Fruit fly (Drosophila melanogaster) whole organism, pupa: ENCODE measurements around the gene CG34299.

Source experiments
- CG10348 ChIP-seq: fragments of 200-800 bp; sonication (Bioruptor generic); IDR thresholded peaks from 2 replicates; pipeline ENCODE4 v1.3.6; 2022; ENCODE audit warnings: missing biosample characterization, missing genetic modification characterization
- CG12605 ChIP-seq: fragments of 200-800 bp; sonication (Bioruptor generic); IDR thresholded peaks from 2 replicates; pipeline ENCODE4 v1.3.6; 2022; ENCODE audit warnings: missing biosample characterization, missing genetic modification characterization
- CG13204 ChIP-seq: fragments of 200-800 bp; sonication (Bioruptor generic); optimal IDR thresholded peaks from 2 replicates; lab custom pipeline; 2018; ENCODE audit warnings: missing biosample characterization, mild to moderate bottlenecking, missing genetic modification characterization, moderate library complexity
- CG14655 ChIP-seq: fragments of 200-800 bp; sonication (Bioruptor generic); optimal IDR thresholded peaks from 3 replicates; lab custom pipeline; 2017; ENCODE audit warnings: mild to moderate bottlenecking, missing biosample characterization, missing genetic modification reagents, missing genetic modification characterization
- CG15710 ChIP-seq: fragments of 200-800 bp; sonication (Bioruptor generic); optimal IDR thresholded peaks from 2 replicates; lab custom pipeline; 2018; ENCODE audit warnings: missing biosample characterization, mild to moderate bottlenecking, missing genetic modification characterization, moderate library complexity
- CG17806 ChIP-seq: fragments of 200-800 bp; sonication (Bioruptor generic); optimal IDR thresholded peaks from 2 replicates; lab custom pipeline; 2018; ENCODE audit warnings: missing biosample characterization, mild to moderate bottlenecking, missing genetic modification characterization, moderate library complexity
- CG32121 ChIP-seq: fragments of 200-800 bp; sonication (Bioruptor generic); IDR thresholded peaks from 2 replicates; pipeline ENCODE4 v1.3.6; 2022; ENCODE audit warnings: missing biosample characterization, missing genetic modification characterization
- CG34367 ChIP-seq: fragments of 200-800 bp; sonication (Bioruptor generic); optimal IDR thresholded peaks from 2 replicates; lab custom pipeline; 2018; ENCODE audit warnings: missing biosample characterization, mild to moderate bottlenecking, missing genetic modification characterization
- CG4496 ChIP-seq: fragments of 200-800 bp; sonication (Bioruptor generic); IDR thresholded peaks from 3 replicates; pipeline ENCODE4 v1.3.6; 2022; ENCODE audit warnings: missing biosample characterization, missing genetic modification characterization
- CG8159 ChIP-seq: fragments of 200-800 bp; sonication (Bioruptor generic); optimal IDR thresholded peaks from 3 replicates; lab custom pipeline; 2018; ENCODE audit warnings: missing biosample characterization, mild to moderate bottlenecking, missing genetic modification characterization, moderate library complexity
- CG8301 ChIP-seq: fragments of 200-800 bp; sonication (Bioruptor generic); optimal IDR thresholded peaks from 2 replicates; lab custom pipeline; 2018; ENCODE audit warnings: missing biosample characterization, mild to moderate bottlenecking, missing genetic modification characterization
- CG9948 ChIP-seq: fragments of 200-800 bp; sonication (Bioruptor generic); optimal IDR thresholded peaks from 2 replicates; lab custom pipeline; 2018; ENCODE audit warnings: missing biosample characterization, mild to moderate bottlenecking, missing genetic modification characterization, moderate library complexity
- D1 ChIP-seq: fragments of 200-800 bp; sonication (Bioruptor generic); optimal IDR thresholded peaks from 2 replicates; lab custom pipeline; 2018; ENCODE audit warnings: missing biosample characterization, mild to moderate bottlenecking, missing genetic modification characterization, moderate library complexity
- EcR ChIP-seq: fragments of 200-800 bp; sonication (Bioruptor generic); optimal IDR thresholded peaks from 3 replicates; lab custom pipeline; 2019; ENCODE audit warnings: missing biosample characterization, missing genetic modification characterization, mild to moderate bottlenecking, moderate library complexity, missing genetic modification reagents
- Ets98B ChIP-seq: fragments of 200-800 bp; sonication (Bioruptor generic); IDR thresholded peaks from 2 replicates; pipeline ENCODE4 v1.3.6; 2022; ENCODE audit warnings: missing biosample characterization, missing genetic modification characterization
- Pif1A ChIP-seq: fragments of 200-800 bp; sonication (Bioruptor generic); optimal IDR thresholded peaks from 3 replicates; lab custom pipeline; 2016; ENCODE audit warnings: missing biosample characterization, missing genetic modification characterization
- Pif1B ChIP-seq: fragments of 200-800 bp; sonication (Bioruptor generic); optimal IDR thresholded peaks from 3 replicates; lab custom pipeline; 2016; ENCODE audit warnings: missing biosample characterization, missing genetic modification characterization
- Snoo ChIP-seq: fragments of 200-800 bp; sonication (Bioruptor generic); optimal IDR thresholded peaks from 3 replicates; lab custom pipeline; 2017; ENCODE audit warnings: missing biosample characterization, mild to moderate bottlenecking, missing genetic modification characterization, inconsistent platforms
- fd96Ca ChIP-seq: fragments of 200-800 bp; sonication (Bioruptor generic); IDR thresholded peaks from 3 replicates; pipeline ENCODE4 v1.3.6; 2022; ENCODE audit warnings: missing biosample characterization, missing genetic modification characterization
- gl ChIP-seq: fragments of 200-800 bp; sonication (Bioruptor generic); optimal IDR thresholded peaks from 2 replicates; lab custom pipeline; 2018; ENCODE audit warnings: missing biosample characterization, mild to moderate bottlenecking, missing genetic modification characterization
- rn ChIP-seq: fragments of 200-800 bp; sonication (Bioruptor generic); IDR thresholded peaks from 2 replicates; pipeline ENCODE4 v1.3.6; 2022; ENCODE audit warnings: missing biosample characterization, missing genetic modification characterization

The CG34299 gene

DNA sequence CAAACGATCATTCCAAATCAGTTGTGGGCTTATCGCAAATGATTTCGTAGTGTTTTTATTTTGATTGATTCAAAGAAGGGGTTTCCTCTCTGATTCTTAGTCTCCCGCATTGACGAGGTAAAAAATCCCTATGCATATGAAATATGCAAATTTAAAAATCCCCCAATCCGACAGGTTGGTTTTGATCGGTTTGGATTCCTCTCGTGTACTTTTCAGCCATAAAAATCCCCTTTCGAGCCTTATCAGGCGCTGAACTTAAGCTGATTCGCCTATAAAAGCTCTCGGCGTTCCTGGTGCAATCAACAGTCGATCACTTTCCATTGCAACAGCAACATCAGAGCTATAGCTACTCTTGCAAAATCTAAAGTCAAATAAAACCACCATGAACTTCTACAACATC lies 37.5 kb upstream of the CG34299 start, which contains the start of gene CecA2:
TSS of gene CecA2 (plus strand) at position 301 of the 400 bp plus-strand sequence.
- TF ChIP-seq CG8301 (no peak), CG17806 (tag; lab: Kevin White, UChicago) (no peak), D1 (tag; lab: Kevin White, UChicago) (no peak), CG4496 (GFP tag; lab: Robert Waterston, UW) (no peak), gl (tag; lab: Kevin White, UChicago) (no peak), Pif1A (no peak), CG15710 (no peak), EcR (GFP tag; lab: Kevin White, UChicago) (no peak), CG10348 (no peak), CG8159 (tag; lab: Kevin White, UChicago) (no peak), Ets98B (GFP tag; lab: Robert Waterston, UW) (no peak), Snoo (tag; lab: Kevin White, UChicago) (no peak), CG9948 (tag; lab: Kevin White, UChicago) (no peak)

- TF ChIP-seq Pif1B (GFP tag; lab: Kevin White, UChicago) (no peak), CG9948 (tag; lab: Kevin White, UChicago) (no peak)
Measured at dm6 chr3R:30213697-30214096, 35.7 kb upstream of the CG34299 start, which contains the start of gene CecB. CecB (minus strand) TSS chr3R:30213797.

- TF ChIP-seq Snoo (tag; lab: Kevin White, UChicago) (no peak), Pif1B (GFP tag; lab: Kevin White, UChicago) (no peak), CG34367 (tag; lab: Kevin White, UChicago) (no peak), EcR (GFP tag; lab: Kevin White, UChicago) (no peak), rn (GFP tag; lab: Robert Waterston, UW) (no peak), CG13204 (no peak), CG9948 (tag; lab: Kevin White, UChicago) (no peak), Ets98B (GFP tag; lab: Robert Waterston, UW) (no peak), CG15710 (no peak), Pif1A (no peak), gl (tag; lab: Kevin White, UChicago) (no peak), CG8159 (tag; lab: Kevin White, UChicago) (no peak), CG10348 (no peak), fd96Ca (GFP tag; lab: Robert Waterston, UW) (no peak), CG8301 (no peak), D1 (tag; lab: Kevin White, UChicago) (no peak)
Measured at dm6 chr3R:30215020-30215419, 34.4 kb upstream of the CG34299 start.

- TF ChIP-seq D1 (tag; lab: Kevin White, UChicago) (no peak), Ets98B (GFP tag; lab: Robert Waterston, UW) (no peak), Pif1A (no peak), CG32121 (no peak), fd96Ca (GFP tag; lab: Robert Waterston, UW) (no peak), CG34367 (tag; lab: Kevin White, UChicago) (no peak), CG8159 (tag; lab: Kevin White, UChicago) (no peak), CG4496 (GFP tag; lab: Robert Waterston, UW) (no peak), CG15710 (no peak), CG9948 (tag; lab: Kevin White, UChicago) (no peak), CG12605 (GFP tag; lab: Robert Waterston, UW) (no peak), Snoo (tag; lab: Kevin White, UChicago) (no peak)
Measured at dm6 chr3R:30216210-30216609, 33.2 kb upstream of the CG34299 start, which contains the start of gene CecC. CecC (plus strand) TSS chr3R:30216484.

- TF ChIP-seq Snoo (tag; lab: Kevin White, UChicago), result no peak
- TF ChIP-seq Pif1A, result no peak
- TF ChIP-seq rn (GFP tag; lab: Robert Waterston, UW), result no peak
- TF ChIP-seq D1 (tag; lab: Kevin White, UChicago), result no peak
- no peak for TF ChIP-seq CG17806 (tag; lab: Kevin White, UChicago)
- no peak for TF ChIP-seq Pif1B (GFP tag; lab: Kevin White, UChicago)
- no peak for TF ChIP-seq CG10348
- no peak for TF ChIP-seq gl (tag; lab: Kevin White, UChicago)
- no peak for TF ChIP-seq CG15710
- no peak for TF ChIP-seq CG34367 (tag; lab: Kevin White, UChicago)
- TF ChIP-seq CG8159 (tag; lab: Kevin White, UChicago), result no peak
- no peak for TF ChIP-seq EcR (GFP tag; lab: Kevin White, UChicago)
- TF ChIP-seq CG9948 (tag; lab: Kevin White, UChicago), result no peak
- TF ChIP-seq CG13204, result no peak
- no peak for TF ChIP-seq CG14655 (GFP tag; lab: Kevin White, UChicago)
- TF ChIP-seq Ets98B (GFP tag; lab: Robert Waterston, UW), result no peak
Measured at dm6 chr3R:30222236-30222635, 27.1 kb upstream of the CG34299 start.

DNA sequence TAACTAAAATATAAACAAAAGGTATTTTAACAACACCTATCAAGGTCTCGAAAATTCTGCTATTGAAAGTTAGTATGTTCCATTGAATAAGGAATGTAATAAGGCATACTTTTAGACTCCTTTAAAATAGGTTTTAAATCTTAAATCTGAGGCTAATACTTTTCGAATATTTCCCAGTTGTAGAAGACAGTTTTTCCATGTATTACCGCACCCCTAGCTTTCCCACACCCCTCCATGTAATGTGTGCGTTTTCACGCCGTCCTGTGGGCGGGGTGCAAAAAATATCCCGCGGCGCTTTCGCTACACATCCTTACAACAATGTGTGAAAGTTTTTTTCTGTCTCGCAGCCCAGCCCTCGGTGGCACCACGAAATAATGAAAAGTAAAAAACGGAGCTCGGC lies 24.8 kb upstream of the CG34299 start:
- TF ChIP-seq CG12605 (GFP tag; lab: Robert Waterston, UW), result no peak
- no peak for TF ChIP-seq Ets98B (GFP tag; lab: Robert Waterston, UW)
- TF ChIP-seq CG32121, result no peak
- TF ChIP-seq CG8159 (tag; lab: Kevin White, UChicago), result no peak
- no peak for TF ChIP-seq CG8301
- TF ChIP-seq gl (tag; lab: Kevin White, UChicago), result no peak
- no peak for TF ChIP-seq Snoo (tag; lab: Kevin White, UChicago)
- no peak for TF ChIP-seq rn (GFP tag; lab: Robert Waterston, UW)
- no peak for TF ChIP-seq CG17806 (tag; lab: Kevin White, UChicago)
- TF ChIP-seq Pif1B (GFP tag; lab: Kevin White, UChicago), result no peak
- TF ChIP-seq CG34367 (tag; lab: Kevin White, UChicago), result no peak
- TF ChIP-seq CG10348, result no peak
- no peak for TF ChIP-seq EcR (GFP tag; lab: Kevin White, UChicago)
- no peak for TF ChIP-seq CG14655 (GFP tag; lab: Kevin White, UChicago)
- TF ChIP-seq Pif1A, result no peak
- TF ChIP-seq CG4496 (GFP tag; lab: Robert Waterston, UW), result no peak
- TF ChIP-seq CG15710, result no peak
- no peak for TF ChIP-seq D1 (tag; lab: Kevin White, UChicago)
- no peak for TF ChIP-seq CG9948 (tag; lab: Kevin White, UChicago)
- no peak for TF ChIP-seq CG13204
